Fruit fly (Drosophila melanogaster): ENCODE measurements around the gene AsnRS.
A peak's percentile ranks its signal among the peaks of the same experiment; 100 is the strongest.

Gene AsnRS

dm6 chr2L:19161307-19161999 is 29.7 kb upstream of the AsnRS start (continued):
- peak; percentile 30 for TF ChIP-seq lz (GFP tag; optimal IDR thresholded peaks at IDR 0.05)
- no peak for TF ChIP-seq fkh (GFP tag; optimal IDR thresholded peaks at IDR 0.05)
- TF ChIP-seq Ets96B (tag; optimal IDR thresholded peaks at IDR 0.05), result peak; percentile 73
- TF ChIP-seq CG7368 (GFP tag; optimal IDR thresholded peaks at IDR 0.05), result peak; percentile 44
- TF ChIP-seq CG11762 (GFP tag; optimal IDR thresholded peaks at IDR 0.05; ENCODE audit: insufficient read depth), result peak; percentile 34
- no peak for TF ChIP-seq CG4318 (GFP tag; optimal IDR thresholded peaks at IDR 0.05)
- peak; percentile 64 for TF ChIP-seq CG10631 (GFP tag; optimal IDR thresholded peaks at IDR 0.05)
- no peak for TF ChIP-seq Hr38 (GFP tag; optimal IDR thresholded peaks at IDR 0.05)
- TF ChIP-seq CG3919 (GFP tag; optimal IDR thresholded peaks at IDR 0.05), result peak; percentile 51
- peak; percentile 76 for TF ChIP-seq dsx (GFP tag; optimal IDR thresholded peaks at IDR 0.05; ENCODE audit: poor library complexity, severe bottlenecking)
- no peak for TF ChIP-seq CG11294 (GFP tag; IDR thresholded peaks at IDR 0.05)
- peak; percentile 71 for TF ChIP-seq CG8632 (GFP tag; optimal IDR thresholded peaks at IDR 0.05)
- peak; percentile 86 for TF ChIP-seq CG16779 (tag; optimal IDR thresholded peaks at IDR 0.05)
- TF ChIP-seq Ets21C (GFP tag; optimal IDR thresholded peaks at IDR 0.05), result no peak
- TF ChIP-seq Met (GFP tag; optimal IDR thresholded peaks at IDR 0.05), result peak; percentile 58
- TF ChIP-seq CG3032 (tag; optimal IDR thresholded peaks at IDR 0.05), result peak; percentile 63
- TF ChIP-seq achi (GFP tag; optimal IDR thresholded peaks at IDR 0.05), result peak; percentile 75
- TF ChIP-seq Smox (GFP tag; optimal IDR thresholded peaks at IDR 0.05), result peak; percentile 42
- TF ChIP-seq CG6854 (GFP tag; optimal IDR thresholded peaks at IDR 0.05), result peak; percentile 92
- peak; percentile 94 for TF ChIP-seq CG6163 (GFP tag; IDR thresholded peaks at IDR 0.05)
- TF ChIP-seq Sox15 (GFP tag; optimal IDR thresholded peaks at IDR 0.05), result no peak
- peak; percentile 49 for TF ChIP-seq CG6792 (GFP tag; optimal IDR thresholded peaks at IDR 0.05)
- TF ChIP-seq vri (GFP tag; optimal IDR thresholded peaks at IDR 0.05), result peak; percentile 57
- peak; percentile 83 for TF ChIP-seq net (GFP tag; optimal IDR thresholded peaks at IDR 0.05)

dm6 chr2L:19159552-19160406 is 28.0 kb upstream of the AsnRS start:
- TF ChIP-seq Sox14 (GFP tag; optimal IDR thresholded peaks at IDR 0.05) (no peak), CG10631 (GFP tag; optimal IDR thresholded peaks at IDR 0.05) (no peak), CG6276 (GFP tag; optimal IDR thresholded peaks at IDR 0.05) (no peak), Eip78C (GFP tag) (peak; percentile 33), Sox102F (GFP tag; optimal IDR thresholded peaks at IDR 0.05) (no peak), CG9139 (GFP tag; optimal IDR thresholded peaks at IDR 0.05) (no peak), esn (GFP tag; optimal IDR thresholded peaks at IDR 0.05) (peak; percentile 2), CG11762 (GFP tag; optimal IDR thresholded peaks at IDR 0.05; ENCODE audit: insufficient read depth) (no peak), Met (GFP tag; optimal IDR thresholded peaks at IDR 0.05) (no peak), vri (GFP tag; optimal IDR thresholded peaks at IDR 0.05) (peak; percentile 45), Eip75B (GFP tag; optimal IDR thresholded peaks at IDR 0.05) (no peak), Hr39 (GFP tag; optimal IDR thresholded peaks at IDR 0.05) (peak; percentile 32), CG8319 (GFP tag; optimal IDR thresholded peaks at IDR 0.05) (no peak), Hr38 (GFP tag; optimal IDR thresholded peaks at IDR 0.05) (no peak), dac (GFP tag; optimal IDR thresholded peaks at IDR 0.05) (no peak), lz (GFP tag; optimal IDR thresholded peaks at IDR 0.05) (peak; percentile 23), Eip93F (GFP tag; optimal IDR thresholded peaks at IDR 0.05) (no peak), achi (GFP tag; optimal IDR thresholded peaks at IDR 0.05) (no peak), Smox (GFP tag; optimal IDR thresholded peaks at IDR 0.05) (no peak), salr (GFP tag; optimal IDR thresholded peaks at IDR 0.05) (peak in 1 of 2 experiments; percentile 25), CG11902 (GFP tag; optimal IDR thresholded peaks at IDR 0.05) (no peak), pdm3 (GFP tag; optimal IDR thresholded peaks at IDR 0.05) (no peak), CG8632 (GFP tag; optimal IDR thresholded peaks at IDR 0.05) (no peak), fd59A (GFP tag; optimal IDR thresholded peaks at IDR 0.05) (no peak), CG32006 (GFP tag; optimal IDR thresholded peaks at IDR 0.05) (peak; percentile 35), OdsH (GFP tag; optimal IDR thresholded peaks at IDR 0.05) (no peak), fkh (GFP tag; optimal IDR thresholded peaks at IDR 0.05) (peak; percentile 25), Hr4 (GFP tag; optimal IDR thresholded peaks at IDR 0.05) (peak; percentile 16), CG6854 (GFP tag; optimal IDR thresholded peaks at IDR 0.05) (no peak), topi (GFP tag; optimal IDR thresholded peaks at IDR 0.05) (no peak), CG11294 (GFP tag; IDR thresholded peaks at IDR 0.05) (no peak), CG15336 (GFP tag; IDR thresholded peaks at IDR 0.05) (no peak), eg (GFP tag; IDR thresholded peaks at IDR 0.05) (0 out of 3 replicates have a peak, but pooled peaks have one; percentile 5), net (GFP tag; optimal IDR thresholded peaks at IDR 0.05) (no peak)

All from whole organism, prepupa.